Fruit fly (Drosophila melanogaster): ENCODE data around the gene rump.

DNA sequence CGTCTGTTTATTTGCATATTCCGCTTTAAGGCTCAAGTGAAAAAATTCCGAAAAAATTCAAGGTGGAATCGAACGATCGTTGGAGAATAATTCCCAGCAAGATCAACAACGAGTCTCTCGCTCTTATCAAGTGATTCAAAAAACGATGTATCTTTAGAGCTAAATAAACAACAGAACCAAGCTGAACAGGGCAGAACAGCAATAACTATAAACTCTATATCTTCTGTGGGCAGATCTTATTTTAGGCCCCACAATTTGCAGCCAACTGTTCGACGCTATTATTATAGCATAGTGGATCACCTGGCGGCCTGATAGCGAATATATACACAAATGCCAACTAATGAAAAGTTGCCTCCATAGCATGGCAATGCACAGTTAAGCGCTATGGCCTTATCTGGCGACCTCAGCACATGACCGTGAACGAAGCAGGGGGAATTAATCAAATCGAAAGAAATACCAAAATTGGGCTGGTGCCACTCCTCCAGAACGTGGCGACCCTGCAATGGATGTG, 19.3 kb upstream of the rump start:
- TF ChIP-seq CG9948 (tag; optimal IDR thresholded peaks at IDR 0.05) (no peak), CG12605 (GFP tag; IDR thresholded peaks at IDR 0.05) (no peak), rn (GFP tag; IDR thresholded peaks at IDR 0.05) (no peak), CG8301 (tag; optimal IDR thresholded peaks at IDR 0.05) (no peak), CG10348 (GFP tag; IDR thresholded peaks at IDR 0.05) (no peak), CG14655 (GFP tag; optimal IDR thresholded peaks at IDR 0.05) (no peak), CG4496 (GFP tag; IDR thresholded peaks at IDR 0.05) (no peak), CG15710 (tag; optimal IDR thresholded peaks at IDR 0.05) (no peak), CG32121 (GFP tag; IDR thresholded peaks at IDR 0.05) (no peak), CG13204 (GFP tag; optimal IDR thresholded peaks at IDR 0.05) (no peak), Snoo (tag; optimal IDR thresholded peaks at IDR 0.05) (no peak), CG17806 (tag; optimal IDR thresholded peaks at IDR 0.05) (no peak), gl (tag; optimal IDR thresholded peaks at IDR 0.05) (no peak), Pif1B (GFP tag; optimal IDR thresholded peaks at IDR 0.05) (no peak)

Measured in whole organism, pupa.